Fruit fly (Drosophila melanogaster) whole organism, pupa: Measurements from ENCODE around the gene Bfc.

Experiments used
- CG13204 ChIP-seq: fragments of 200-800 bp; sonication (Bioruptor generic); optimal IDR thresholded peaks from 2 replicates; lab custom pipeline; 2018; ENCODE audit warnings: missing biosample characterization, mild to moderate bottlenecking, missing genetic modification characterization, moderate library complexity
- fd96Ca ChIP-seq: fragments of 200-800 bp; sonication (Bioruptor generic); IDR thresholded peaks from 3 replicates; pipeline ENCODE4 v1.3.6; 2022; ENCODE audit warnings: missing biosample characterization, missing genetic modification characterization
- rn ChIP-seq: fragments of 200-800 bp; sonication (Bioruptor generic); IDR thresholded peaks from 2 replicates; pipeline ENCODE4 v1.3.6; 2022; ENCODE audit warnings: missing biosample characterization, missing genetic modification characterization

dm6 chr3L:1232582-1232981, 17.9 kb upstream of the Bfc start, which contains the start of gene CG33965:
- TF ChIP-seq rn (GFP tag; lab: Robert Waterston, UW) (no peak), fd96Ca (no peak), CG13204 (GFP tag; lab: Kevin White, UChicago) (no peak)
